Worm (Caenorhabditis elegans): ENCODE results near the gene H41C03.2.
"Not testable (repeated sequence)": the region's sequence is repeated elsewhere in the genome, so short reads cannot be mapped to it uniquely, and the experiment has no call there.

H41C03.2 gene

DNA sequence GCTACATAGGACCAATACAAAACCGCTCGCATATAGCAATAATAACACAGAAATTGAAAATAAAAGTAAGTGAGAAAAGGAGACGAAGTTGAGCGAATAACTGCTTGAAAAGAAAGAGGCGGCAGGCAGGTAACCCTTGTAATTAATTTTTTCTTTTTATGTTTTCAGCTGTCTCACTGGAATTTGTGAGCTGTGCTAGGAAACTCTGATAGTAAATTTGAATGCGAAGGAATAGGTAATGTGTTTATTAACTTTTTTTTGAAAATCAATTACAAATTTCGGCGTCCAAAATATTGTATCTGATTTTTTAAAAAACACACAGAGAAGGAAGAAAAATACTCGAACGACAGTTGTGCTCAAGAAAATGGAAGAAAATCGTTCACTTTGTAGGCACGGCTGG, at the start of gene H41C03.2:
Gene H41C03.2 (minus strand): TSS at position 101 of the 400 bp plus-strand sequence.
- TF ChIP-seq unc-62 (GFP tag; optimal IDR thresholded peaks at IDR 0.05): no peak

DNA sequence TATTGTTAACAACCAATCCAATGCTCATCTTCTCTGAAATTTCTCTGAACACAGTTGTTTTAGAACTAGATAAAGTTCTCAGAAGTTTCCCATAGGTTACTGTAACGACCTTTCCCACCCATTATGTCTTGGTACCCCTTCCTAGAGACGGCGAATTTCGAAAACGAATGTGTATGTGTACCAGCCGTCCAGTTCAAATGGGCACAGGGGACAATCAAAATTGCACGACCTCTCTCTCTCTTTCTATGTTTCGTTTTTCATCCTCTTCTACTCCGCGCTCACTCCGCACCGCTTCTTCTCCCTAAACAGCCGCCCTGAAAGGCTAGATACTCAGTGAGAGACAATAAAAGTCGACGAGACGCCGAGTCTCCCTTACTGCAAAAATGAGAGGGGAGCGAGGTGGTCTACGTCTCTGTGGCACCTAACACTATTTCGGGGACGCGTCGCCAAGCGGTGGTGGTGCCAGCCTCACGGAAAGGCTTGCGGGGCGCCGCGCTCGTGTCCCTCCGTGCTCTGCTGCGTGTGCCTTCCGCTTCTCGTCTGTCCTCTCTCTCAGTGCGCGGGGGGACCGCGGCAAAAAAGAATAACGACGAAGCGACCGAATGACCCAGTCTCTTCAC, 49.6 kb upstream of the H41C03.2 start:
- no peak for TF ChIP-seq unc-62 (GFP tag; optimal IDR thresholded peaks at IDR 0.05)

DNA sequence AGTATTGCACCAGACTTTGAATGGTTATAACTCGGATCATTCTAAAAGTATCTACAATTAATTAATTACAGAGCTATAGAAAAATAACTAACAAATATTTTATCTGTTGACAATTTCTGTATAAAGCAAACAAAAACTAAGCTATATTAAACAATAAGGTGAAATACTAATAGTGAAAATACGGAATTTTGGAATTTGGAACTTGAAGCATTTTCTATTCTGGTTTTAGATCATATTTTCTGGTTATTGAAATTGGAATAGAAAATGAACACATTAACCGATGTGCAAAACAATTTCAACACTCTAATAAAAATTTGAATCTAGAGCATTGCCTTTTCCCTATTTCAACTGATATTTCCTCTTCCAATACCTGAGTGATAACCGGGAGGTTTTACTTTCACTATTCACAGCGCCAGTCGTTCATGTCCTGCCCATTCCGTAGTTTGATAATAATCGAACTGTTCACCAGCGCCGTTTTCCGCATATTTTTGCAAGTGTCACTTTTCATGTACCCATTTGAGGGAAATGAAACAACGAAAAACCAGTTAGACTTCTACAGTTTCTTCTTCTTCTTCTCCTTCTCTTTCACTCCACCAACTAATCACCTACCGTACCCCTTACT, 48.1 kb upstream of the H41C03.2 start:
- no peak for TF ChIP-seq unc-62 (GFP tag; optimal IDR thresholded peaks at IDR 0.05)

DNA sequence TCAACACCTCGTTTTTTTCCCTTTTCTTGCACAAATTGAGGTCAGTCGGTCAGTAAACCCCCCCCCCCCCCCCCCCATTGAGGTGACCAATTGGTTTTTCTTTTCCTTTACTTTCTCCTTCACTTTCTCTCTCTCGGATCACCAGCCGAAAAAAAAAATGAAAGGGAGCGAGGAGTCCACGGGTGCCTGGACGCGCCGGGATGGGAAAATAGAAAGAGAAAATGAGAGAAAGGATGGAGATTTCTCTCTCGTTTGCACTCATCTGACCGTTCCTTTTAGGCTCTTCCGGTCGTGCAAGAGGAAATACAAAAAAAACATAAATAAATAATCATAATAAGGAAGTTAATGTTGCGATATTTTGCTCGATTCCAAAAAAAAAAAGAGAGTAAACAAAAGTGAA, 47.2 kb upstream of the H41C03.2 start:
- no peak for TF ChIP-seq unc-62 (GFP tag; optimal IDR thresholded peaks at IDR 0.05)

DNA sequence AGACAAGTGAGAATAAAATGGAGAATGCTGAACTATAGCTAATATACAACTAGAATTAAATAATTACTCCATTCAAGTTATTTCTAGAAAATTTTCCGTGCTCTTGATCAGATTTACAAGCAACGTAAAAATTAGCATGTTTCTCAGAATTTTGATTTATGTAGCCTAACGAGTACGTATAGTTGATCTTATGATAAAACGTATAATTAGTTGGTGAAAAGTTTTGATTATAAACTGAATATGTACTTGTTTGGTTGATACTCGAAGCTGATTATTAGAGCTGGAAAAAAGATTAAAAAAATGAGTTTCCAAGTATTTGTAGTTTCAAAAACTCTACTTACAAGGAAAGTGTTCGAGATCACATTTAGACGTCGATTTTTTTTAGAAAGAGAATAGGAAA, 44.6 kb upstream of the H41C03.2 start:
- no peak for TF ChIP-seq unc-62 (GFP tag; optimal IDR thresholded peaks at IDR 0.05)

DNA sequence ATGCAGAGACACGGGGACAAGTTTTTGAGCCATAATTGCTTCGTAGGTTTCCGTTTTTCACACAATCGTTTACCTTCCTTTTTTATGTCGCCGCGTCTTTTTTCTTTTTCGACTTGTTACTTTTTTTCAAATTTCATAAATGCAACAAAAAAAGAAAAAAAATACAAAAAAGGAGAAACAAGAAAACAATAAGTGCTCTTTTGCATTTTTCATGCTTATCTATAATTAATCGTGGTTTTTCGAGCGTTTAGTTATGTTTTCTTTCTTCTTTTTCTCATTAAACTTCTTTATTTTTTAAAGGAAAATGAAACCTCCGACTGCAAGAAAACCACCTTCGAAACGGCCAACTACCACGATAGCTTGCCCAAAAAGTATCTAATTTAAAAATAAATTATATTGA, 44.0 kb upstream of the H41C03.2 start, which contains the start of gene F59G1.4:
Gene F59G1.4 (plus strand): TSS at position 301 of the 400 bp plus-strand sequence.
- no peak for TF ChIP-seq unc-62 (GFP tag; optimal IDR thresholded peaks at IDR 0.05)

DNA sequence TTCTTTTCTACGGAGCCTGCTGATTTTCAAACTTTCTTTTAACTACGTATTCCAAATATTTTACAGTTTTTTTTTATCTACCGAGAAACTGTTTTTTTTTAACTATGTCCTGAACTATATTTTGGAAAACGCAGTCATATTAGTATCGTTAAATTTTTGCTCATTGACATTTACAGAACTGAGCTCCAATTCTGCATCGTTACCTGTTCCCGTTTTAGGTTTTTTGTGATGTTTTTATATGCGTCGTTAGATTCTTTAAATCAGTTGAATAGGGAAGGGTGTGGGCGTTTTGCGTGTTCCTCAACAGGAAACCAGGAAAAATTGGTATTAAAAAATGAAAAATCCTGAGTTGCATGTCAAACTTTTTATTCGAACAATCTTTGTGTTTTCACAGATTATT, 40.9 kb upstream of the H41C03.2 start:
- TF ChIP-seq unc-62 (GFP tag; optimal IDR thresholded peaks at IDR 0.05): no peak

DNA sequence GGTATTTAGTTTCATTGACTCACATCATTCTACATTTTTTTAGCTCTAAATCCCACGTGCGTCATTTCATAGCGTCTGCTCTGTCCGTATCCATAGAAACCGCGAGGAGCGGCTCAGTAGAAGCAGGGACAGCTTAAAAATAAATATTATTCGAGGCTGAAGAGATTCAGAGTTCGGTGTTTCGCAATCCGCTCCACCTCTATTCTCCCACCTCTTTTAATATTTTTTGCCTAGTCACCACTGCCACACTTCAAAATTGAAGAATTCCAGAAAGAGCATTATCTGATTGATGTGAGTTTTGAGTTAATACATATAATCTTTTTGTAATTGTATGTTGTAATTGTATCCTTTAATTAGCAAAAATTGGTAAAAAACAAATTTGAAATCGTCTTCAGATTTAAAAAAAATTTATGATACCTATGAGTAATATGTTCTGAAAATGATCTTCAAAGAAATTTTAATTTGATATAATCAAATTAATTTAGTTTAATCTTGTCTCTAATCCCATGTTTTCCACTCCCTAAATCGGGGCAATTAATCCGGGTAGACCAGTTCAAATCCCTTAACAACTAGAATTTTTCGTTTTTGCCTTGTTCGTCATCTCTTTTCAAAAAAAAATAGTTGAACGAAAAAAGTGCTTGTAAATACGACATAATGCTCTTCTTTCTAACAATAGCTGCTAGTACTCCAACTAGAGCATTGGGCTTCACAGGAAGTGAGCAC, 37.7 kb upstream of the H41C03.2 start:
- no peak for TF ChIP-seq unc-62 (GFP tag; optimal IDR thresholded peaks at IDR 0.05)

DNA sequence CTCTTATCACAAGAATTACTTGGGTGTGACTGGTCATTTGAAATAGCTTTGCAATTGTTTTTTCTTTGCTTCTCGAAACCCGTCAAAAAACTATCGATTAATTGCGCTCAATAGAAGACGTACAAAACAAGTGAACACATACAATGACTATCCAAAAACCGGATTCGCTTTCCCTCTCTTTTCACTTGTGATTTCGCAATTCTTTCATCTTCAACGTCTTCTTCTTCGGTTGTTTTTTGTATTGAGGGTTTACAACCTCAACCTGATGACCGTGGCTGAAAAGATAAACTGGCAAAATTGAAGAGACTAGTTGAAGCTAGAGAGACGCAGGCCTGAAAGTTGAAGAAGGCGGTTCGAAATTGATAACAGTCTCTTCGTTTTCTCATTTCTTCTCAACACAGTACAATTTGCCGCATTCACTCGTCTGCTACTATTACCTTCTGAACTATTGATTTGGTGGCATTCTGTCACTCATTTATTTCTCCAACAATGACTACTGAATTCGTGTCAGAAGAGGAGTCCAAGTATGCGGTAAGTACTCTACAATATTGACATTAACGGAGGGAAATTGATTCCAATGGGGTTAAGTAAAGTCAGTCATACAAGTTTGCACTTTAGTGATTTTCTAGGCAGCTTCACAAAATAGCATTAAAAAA, 34.2 kb upstream of the H41C03.2 start:
- TF ChIP-seq unc-62 (GFP tag; optimal IDR thresholded peaks at IDR 0.05): no peak

DNA sequence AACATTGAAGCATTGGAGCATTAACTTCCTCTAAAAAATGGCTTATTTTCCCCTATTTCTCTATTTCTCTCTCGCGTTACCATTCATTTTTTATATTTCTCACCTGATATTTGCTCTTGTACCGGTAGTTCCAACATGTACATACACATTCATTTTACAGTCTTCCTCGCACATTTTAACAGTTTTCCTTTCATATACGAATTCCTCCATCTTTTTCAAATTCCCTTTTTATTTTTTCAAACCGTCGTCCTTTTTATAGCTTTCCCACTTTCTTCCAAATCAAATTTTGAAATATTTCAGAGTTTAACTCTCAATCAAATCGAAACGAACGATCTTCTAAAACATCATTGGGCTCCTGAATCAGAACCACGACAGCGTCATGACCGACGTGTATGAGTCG, 32.3 kb upstream of the H41C03.2 start, which contains the start of gene rfip-1:
Gene rfip-1 (plus strand): TSS at position 301 of the 400 bp plus-strand sequence.
- TF ChIP-seq unc-62 (GFP tag; optimal IDR thresholded peaks at IDR 0.05): no peak

DNA sequence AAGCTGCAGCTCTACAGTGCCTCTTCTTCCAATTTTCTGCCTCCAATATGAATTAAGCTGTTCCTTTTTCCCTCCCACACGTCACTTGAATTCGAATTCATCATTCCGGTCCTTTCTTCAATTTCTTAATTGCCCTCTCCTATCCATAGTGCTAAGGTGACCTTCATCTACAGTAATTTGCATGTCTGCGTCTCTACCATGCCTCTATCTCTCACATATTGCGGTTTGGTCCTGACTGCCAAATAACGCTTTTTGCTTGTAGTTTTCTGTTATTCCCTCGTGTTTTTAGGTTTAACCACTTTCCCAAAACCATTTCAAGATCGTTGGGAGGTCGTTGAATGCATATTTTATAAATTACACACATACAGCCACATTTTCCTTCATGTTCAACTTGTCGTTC, 28.8 kb upstream of the H41C03.2 start:
- TF ChIP-seq unc-62 (GFP tag; optimal IDR thresholded peaks at IDR 0.05): no peak

DNA sequence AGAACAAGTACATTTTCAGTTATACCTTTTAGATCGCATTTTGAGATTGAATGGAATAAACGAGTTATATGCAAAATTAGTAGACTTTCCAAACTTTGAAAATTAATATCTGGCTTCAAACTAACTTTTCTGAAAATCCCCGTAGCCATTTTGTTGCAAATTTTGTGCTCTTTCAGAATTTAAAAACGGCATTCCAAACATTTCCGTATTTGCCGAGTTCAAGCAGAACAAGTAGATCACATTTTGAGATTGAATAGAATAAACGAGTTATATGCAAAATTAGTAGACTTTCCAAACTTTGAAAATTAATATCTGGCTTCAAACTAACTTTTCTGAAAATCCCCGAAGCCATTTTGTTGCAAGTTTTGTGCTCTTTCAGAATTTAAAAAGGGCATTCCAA, 24.6 kb upstream of the H41C03.2 start, which contains the start of gene F55C12.2:
Gene F55C12.2 (plus strand): TSS at position 301 of the 400 bp plus-strand sequence.
- TF ChIP-seq unc-62 (GFP tag; optimal IDR thresholded peaks at IDR 0.05): not testable (repeated sequence)

DNA sequence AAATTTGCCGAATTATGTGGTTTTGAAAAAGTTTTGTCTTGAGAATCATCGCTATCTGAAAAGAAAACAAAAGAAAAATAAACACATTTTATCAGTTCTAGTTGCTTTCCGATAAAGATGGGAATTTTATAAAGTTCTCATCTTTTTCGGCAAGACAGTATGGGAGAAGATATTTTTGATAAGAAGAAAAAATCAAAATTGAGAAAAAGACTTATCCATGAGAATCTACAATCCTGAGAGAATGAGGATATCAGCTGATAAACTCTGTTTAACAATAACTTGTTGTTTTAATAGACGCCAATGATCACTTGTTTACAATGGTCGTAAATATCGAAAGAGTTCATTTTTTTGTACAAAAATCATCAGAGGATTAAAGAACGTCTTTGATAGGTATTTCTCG, 24.1 kb upstream of the H41C03.2 start, which contains the start of gene F55C12.6:
Gene F55C12.6 (minus strand): TSS at position 101 of the 400 bp plus-strand sequence.
- no peak for TF ChIP-seq unc-62 (GFP tag; optimal IDR thresholded peaks at IDR 0.05)

DNA sequence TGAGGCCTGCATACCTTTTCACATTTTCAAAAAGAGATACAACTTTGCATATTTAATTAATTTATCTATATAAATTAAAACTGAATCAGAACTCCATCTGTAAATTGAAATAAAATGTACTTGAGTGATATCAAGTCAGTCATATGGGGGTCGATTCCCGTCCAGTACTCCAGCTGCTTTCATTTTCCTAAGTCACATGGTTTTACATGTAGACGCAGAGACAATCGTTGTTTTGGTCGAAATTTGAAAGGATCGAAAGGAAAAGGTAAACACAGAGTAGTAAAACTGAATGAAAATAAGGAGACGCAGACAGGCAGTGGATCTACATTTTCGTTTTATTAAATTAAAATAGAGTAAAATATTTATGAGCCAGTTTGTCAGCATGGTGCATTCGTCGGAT, 22.2 kb upstream of the H41C03.2 start:
- TF ChIP-seq unc-62 (GFP tag; optimal IDR thresholded peaks at IDR 0.05): no peak

DNA sequence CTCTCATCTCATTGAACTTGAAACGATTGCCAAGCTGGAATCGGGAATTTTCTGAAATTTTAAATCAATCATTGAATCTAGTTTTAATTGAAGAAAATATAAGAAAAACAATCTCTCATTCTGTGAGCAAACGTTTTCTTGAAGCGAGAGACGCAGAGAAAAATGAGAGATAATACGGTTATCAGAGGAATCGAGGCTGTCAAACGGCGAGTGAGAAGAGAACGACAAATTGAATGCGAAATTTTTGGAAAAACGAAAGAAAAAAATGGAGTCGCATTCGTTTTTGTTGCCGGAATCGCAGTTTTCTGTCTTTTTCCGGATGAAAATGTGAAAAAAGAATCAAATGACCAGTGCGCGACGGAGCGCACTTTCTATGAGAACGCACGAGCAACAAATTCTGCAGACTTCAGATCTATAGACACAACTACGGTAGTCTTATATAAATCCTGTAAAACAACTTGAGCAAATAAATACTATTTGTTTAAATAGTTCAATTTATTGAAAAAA, 21.7 kb upstream of the H41C03.2 start, which contains the start of gene tex-2:
Gene tex-2 (minus strand): TSS at position 51 of the 507 bp plus-strand sequence.
- TF ChIP-seq unc-62 (GFP tag; optimal IDR thresholded peaks at IDR 0.05): no peak

DNA sequence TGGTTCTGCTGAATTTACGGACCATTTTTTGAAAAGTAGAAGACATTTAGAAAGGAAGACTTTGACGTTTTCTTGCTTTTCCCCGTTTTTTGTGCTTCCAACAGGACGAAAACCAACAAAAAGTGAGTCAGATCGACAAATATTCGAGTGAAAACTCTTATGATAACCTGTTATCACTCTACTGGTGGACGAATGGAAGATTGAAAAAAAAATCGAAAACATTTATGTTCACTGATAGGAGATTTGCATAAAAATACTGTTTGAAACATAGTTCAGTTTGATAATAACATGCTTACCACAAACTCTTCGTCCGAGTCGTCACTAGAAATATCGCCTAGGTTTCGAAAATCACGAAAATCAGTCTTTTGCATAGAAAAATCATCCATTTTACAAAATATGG, 20.5 kb upstream of the H41C03.2 start:
- TF ChIP-seq unc-62 (GFP tag; optimal IDR thresholded peaks at IDR 0.05): no peak

All from whole organism, dauer.